Fruit fly (Drosophila melanogaster) whole organism, prepupa: ENCODE data around the gene Grip71.
A peak's percentile ranks its signal among the peaks of the same experiment; 100 is the strongest.

ENCODE experiments used
- CG10669 ChIP-seq: fragments of 200-800 bp; sonication (Bioruptor generic); optimal IDR thresholded peaks from 3 replicates; lab custom pipeline; 2018; ENCODE audit warnings: missing biosample characterization, mild to moderate bottlenecking, missing genetic modification characterization, moderate library complexity
- CG11294 ChIP-seq: fragments of 200-800 bp; sonication (Bioruptor generic); IDR thresholded peaks from 2 replicates; pipeline ENCODE4 v1.3.6; 2022; ENCODE audit warnings: missing biosample characterization, missing genetic modification characterization
- CG11762 ChIP-seq: fragments of 200-800 bp; sonication (Bioruptor generic); optimal IDR thresholded peaks from 3 replicates; lab custom pipeline; 2016; ENCODE audit warnings: missing biosample characterization, missing genetic modification characterization; ENCODE audit not compliant: insufficient read depth
- CG15336 ChIP-seq: fragments of 200-800 bp; sonication (Bioruptor generic); IDR thresholded peaks from 2 replicates; pipeline ENCODE4 v1.3.6; 2022; ENCODE audit warnings: missing biosample characterization, missing genetic modification characterization
- CG1621 ChIP-seq: fragments of 200-800 bp; sonication (Bioruptor generic); optimal IDR thresholded peaks from 3 replicates; lab custom pipeline; 2018; ENCODE audit warnings: missing biosample characterization, mild to moderate bottlenecking, missing genetic modification characterization
- CG16779 ChIP-seq: fragments of 200-800 bp; sonication (Bioruptor generic); optimal IDR thresholded peaks from 3 replicates; lab custom pipeline; 2017; ENCODE audit warnings: missing biosample characterization, mild to moderate bottlenecking, missing genetic modification characterization
- CG31627 ChIP-seq: fragments of 200-800 bp; sonication (Bioruptor generic); optimal IDR thresholded peaks from 3 replicates; lab custom pipeline; 2016; ENCODE audit warnings: missing biosample characterization, missing genetic modification characterization
- CG32006 ChIP-seq: fragments of 200-800 bp; sonication (Bioruptor generic); optimal IDR thresholded peaks from 3 replicates; lab custom pipeline; 2017; ENCODE audit warnings: missing biosample characterization, mild to moderate bottlenecking, missing genetic modification characterization
- CG34406 ChIP-seq: fragments of 200-800 bp; sonication (Bioruptor generic); optimal IDR thresholded peaks from 3 replicates; lab custom pipeline; 2016; ENCODE audit warnings: missing biosample characterization, missing genetic modification characterization
- CG3919 ChIP-seq: fragments of 200-800 bp; sonication (Bioruptor generic); optimal IDR thresholded peaks from 3 replicates; lab custom pipeline; 2016; ENCODE audit warnings: missing biosample characterization, missing genetic modification characterization
- CG4318 ChIP-seq: fragments of 200-800 bp; sonication (Bioruptor generic); optimal IDR thresholded peaks from 3 replicates; lab custom pipeline; 2017; ENCODE audit warnings: missing biosample characterization, mild to moderate bottlenecking, missing genetic modification characterization
- CG6163 ChIP-seq: fragments of 200-800 bp; sonication (Bioruptor generic); IDR thresholded peaks from 3 replicates; pipeline ENCODE4 v1.3.6; 2022; ENCODE audit warnings: missing biosample characterization, missing genetic modification characterization
- CG6276 ChIP-seq: fragments of 200-800 bp; sonication (Bioruptor generic); optimal IDR thresholded peaks from 2 replicates; lab custom pipeline; 2017; ENCODE audit warnings: missing biosample characterization, mild to moderate bottlenecking, missing genetic modification characterization
- CG6792 ChIP-seq: fragments of 200-800 bp; sonication (Bioruptor generic); optimal IDR thresholded peaks from 3 replicates; lab custom pipeline; 2016; ENCODE audit warnings: missing biosample characterization, missing genetic modification characterization
- CG6808 ChIP-seq: fragments of 200-800 bp; sonication (Bioruptor generic); optimal IDR thresholded peaks from 3 replicates; lab custom pipeline; 2017; ENCODE audit warnings: missing biosample characterization, missing genetic modification characterization, mild to moderate bottlenecking, moderate library complexity, missing genetic modification reagents
- CG6854 ChIP-seq: fragments of 200-800 bp; sonication (Bioruptor generic); optimal IDR thresholded peaks from 2 replicates; lab custom pipeline; 2017; ENCODE audit warnings: missing biosample characterization, mild to moderate bottlenecking, missing genetic modification characterization
- CG7368 ChIP-seq: fragments of 200-800 bp; sonication (Bioruptor generic); optimal IDR thresholded peaks from 3 replicates; lab custom pipeline; 2016; ENCODE audit warnings: missing biosample characterization, missing genetic modification characterization
- CG8119 ChIP-seq: fragments of 200-800 bp; sonication (Bioruptor generic); IDR thresholded peaks from 3 replicates; pipeline ENCODE4 v1.3.6; 2022; ENCODE audit warnings: missing biosample characterization, missing genetic modification characterization
- CG8319 ChIP-seq: fragments of 200-800 bp; sonication (Bioruptor generic); optimal IDR thresholded peaks from 3 replicates; lab custom pipeline; 2016; ENCODE audit warnings: missing biosample characterization, missing genetic modification characterization
- CG8632 ChIP-seq: fragments of 200-800 bp; sonication (Bioruptor generic); optimal IDR thresholded peaks from 3 replicates; lab custom pipeline; 2016; ENCODE audit warnings: missing biosample characterization, missing genetic modification characterization
- CG9139 ChIP-seq: fragments of 200-800 bp; sonication (Bioruptor generic); optimal IDR thresholded peaks from 3 replicates; lab custom pipeline; 2017; ENCODE audit warnings: missing biosample characterization, mild to moderate bottlenecking, missing genetic modification characterization
- Eip75B ChIP-seq: fragments of 200-800 bp; sonication (Bioruptor generic); optimal IDR thresholded peaks from 3 replicates; lab custom pipeline; 2016; ENCODE audit warnings: missing biosample characterization, missing genetic modification characterization
- Eip78C ChIP-seq: fragments of 200-800 bp; sonication (Bioruptor generic); peaks from one replicate; lab custom pipeline; 2016; ENCODE audit warnings: missing biosample characterization, missing genetic modification characterization
- Eip93F ChIP-seq: fragments of 200-800 bp; sonication (Bioruptor generic); optimal IDR thresholded peaks from 2 replicates; lab custom pipeline; 2016; ENCODE audit warnings: missing biosample characterization, mild to moderate bottlenecking, missing genetic modification characterization
- Ets21C ChIP-seq: fragments of 200-800 bp; sonication (Bioruptor generic); optimal IDR thresholded peaks from 3 replicates; lab custom pipeline; 2016; ENCODE audit warnings: missing biosample characterization, missing genetic modification characterization
- Ets96B ChIP-seq: fragments of 200-800 bp; optimal IDR thresholded peaks from 2 replicates; lab custom pipeline; 2019; ENCODE audit warnings: missing biosample characterization, mild to moderate bottlenecking, missing genetic modification characterization, moderate library complexity
- Gug ChIP-seq: fragments of 200-800 bp; sonication (Bioruptor generic); IDR thresholded peaks from 2 replicates; pipeline ENCODE4 v1.3.6; 2022; ENCODE audit warnings: missing biosample characterization, missing genetic modification characterization
- Hr39 ChIP-seq: fragments of 200-800 bp; sonication (Bioruptor generic); optimal IDR thresholded peaks from 2 replicates; lab custom pipeline; 2016; ENCODE audit warnings: missing biosample characterization, missing genetic modification characterization
- Hr4 ChIP-seq: fragments of 200-800 bp; sonication (Bioruptor generic); optimal IDR thresholded peaks from 3 replicates; lab custom pipeline; 2016; ENCODE audit warnings: missing biosample characterization, missing genetic modification characterization
- Lpt ChIP-seq: fragments of 200-800 bp; sonication (Bioruptor generic); optimal IDR thresholded peaks from 3 replicates; lab custom pipeline; 2016; ENCODE audit warnings: missing biosample characterization, missing genetic modification characterization
- OdsH ChIP-seq: fragments of 200-800 bp; sonication (Bioruptor generic); optimal IDR thresholded peaks from 3 replicates; lab custom pipeline; 2016; ENCODE audit warnings: missing biosample characterization, missing genetic modification characterization
- Smox ChIP-seq: fragments of 200-800 bp; sonication (Bioruptor generic); optimal IDR thresholded peaks from 3 replicates; lab custom pipeline; 2016; ENCODE audit warnings: missing biosample characterization, missing genetic modification characterization
- Sox102F ChIP-seq: fragments of 200-800 bp; sonication (Bioruptor generic); optimal IDR thresholded peaks from 2 replicates; lab custom pipeline; 2016; ENCODE audit warnings: missing biosample characterization, mild to moderate bottlenecking, missing genetic modification characterization
- Sox14 ChIP-seq: fragments of 200-800 bp; sonication (Bioruptor generic); optimal IDR thresholded peaks from 3 replicates; lab custom pipeline; 2016; ENCODE audit warnings: missing biosample characterization, missing genetic modification characterization
- Sox15 ChIP-seq: fragments of 200-800 bp; sonication (Bioruptor generic); optimal IDR thresholded peaks from 3 replicates; lab custom pipeline; 2016; ENCODE audit warnings: missing biosample characterization, missing genetic modification characterization
- achi ChIP-seq: fragments of 200-800 bp; sonication (Bioruptor generic); optimal IDR thresholded peaks from 3 replicates; lab custom pipeline; 2016; ENCODE audit warnings: missing biosample characterization, missing genetic modification characterization
- acj6 ChIP-seq: fragments of 200-800 bp; sonication (Bioruptor generic); optimal IDR thresholded peaks from 3 replicates; lab custom pipeline; 2016; ENCODE audit warnings: missing biosample characterization, missing genetic modification characterization
- cyc ChIP-seq: fragments of 200-800 bp; sonication (Bioruptor generic); optimal IDR thresholded peaks from 3 replicates; lab custom pipeline; 2016; ENCODE audit warnings: missing biosample characterization, missing genetic modification characterization
- dac ChIP-seq: fragments of 200-800 bp; sonication (Bioruptor generic); optimal IDR thresholded peaks from 2 replicates; lab custom pipeline; 2017; ENCODE audit warnings: missing biosample characterization, mild to moderate bottlenecking, missing genetic modification characterization
- eg ChIP-seq: fragments of 200-800 bp; sonication (Bioruptor generic); IDR thresholded peaks from 3 replicates; pipeline ENCODE4 v1.3.6; 2022; ENCODE audit warnings: missing biosample characterization, missing genetic modification characterization
- esn ChIP-seq: fragments of 200-800 bp; sonication (Bioruptor generic); optimal IDR thresholded peaks from 2 replicates; lab custom pipeline; 2016; ENCODE audit warnings: missing biosample characterization, mild to moderate bottlenecking, missing genetic modification characterization, moderate library complexity
- fd85E ChIP-seq: fragments of 200-800 bp; sonication (Bioruptor generic); optimal IDR thresholded peaks from 3 replicates; lab custom pipeline; 2016; ENCODE audit warnings: missing biosample characterization, missing genetic modification characterization
- fkh ChIP-seq: fragments of 200-800 bp; sonication (Bioruptor generic); optimal IDR thresholded peaks from 3 replicates; lab custom pipeline; 2017; ENCODE audit warnings: missing biosample characterization, mild to moderate bottlenecking, missing genetic modification characterization, moderate library complexity
- lz ChIP-seq: fragments of 200-800 bp; sonication (Bioruptor generic); optimal IDR thresholded peaks from 3 replicates; lab custom pipeline; 2016; ENCODE audit warnings: missing biosample characterization, missing genetic modification characterization
- net ChIP-seq: fragments of 200-800 bp; sonication (Bioruptor generic); optimal IDR thresholded peaks from 3 replicates; lab custom pipeline; 2016; ENCODE audit warnings: missing biosample characterization, missing genetic modification characterization
- pdm3 ChIP-seq: fragments of 200-800 bp; sonication (Bioruptor generic); optimal IDR thresholded peaks from 3 replicates; lab custom pipeline; 2016; ENCODE audit warnings: missing biosample characterization, missing genetic modification characterization
- salr ChIP-seq, 2 experiments: fragments of 200-800 bp; sonication (Bioruptor generic); optimal IDR thresholded peaks; 3 replicates each; lab custom pipeline; 2016 to 2018; ENCODE audit warnings: missing biosample characterization in 2 of 2, missing genetic modification characterization in 2 of 2, mild to moderate bottlenecking in 1 of 2
- spab ChIP-seq: fragments of 200-800 bp; sonication (Bioruptor generic); optimal IDR thresholded peaks from 2 replicates; lab custom pipeline; 2017; ENCODE audit warnings: missing biosample characterization, mild to moderate bottlenecking, missing genetic modification characterization, missing genetic modification reagents
- ss ChIP-seq, 2 experiments: fragments of 200-800 bp; sonication (Bioruptor generic); optimal IDR thresholded peaks; 2 replicates in 1 of 2; 3 replicates in 1 of 2; lab custom pipeline; 2017 to 2018; ENCODE audit warnings: mild to moderate bottlenecking in 2 of 2, missing biosample characterization in 2 of 2, missing genetic modification characterization in 2 of 2, moderate library complexity in 1 of 2
- svp ChIP-seq: fragments of 200-800 bp; sonication (Bioruptor generic); peaks from one replicate; lab custom pipeline; 2016; ENCODE audit warnings: missing biosample characterization, missing genetic modification characterization
- topi ChIP-seq: fragments of 200-800 bp; sonication (Bioruptor generic); optimal IDR thresholded peaks from 3 replicates; lab custom pipeline; 2016; ENCODE audit warnings: missing biosample characterization, missing genetic modification characterization
- vri ChIP-seq: fragments of 200-800 bp; sonication (Bioruptor generic); optimal IDR thresholded peaks from 3 replicates; lab custom pipeline; 2016; ENCODE audit warnings: missing biosample characterization, mild to moderate bottlenecking, missing genetic modification characterization

The Grip71 gene

DNA sequence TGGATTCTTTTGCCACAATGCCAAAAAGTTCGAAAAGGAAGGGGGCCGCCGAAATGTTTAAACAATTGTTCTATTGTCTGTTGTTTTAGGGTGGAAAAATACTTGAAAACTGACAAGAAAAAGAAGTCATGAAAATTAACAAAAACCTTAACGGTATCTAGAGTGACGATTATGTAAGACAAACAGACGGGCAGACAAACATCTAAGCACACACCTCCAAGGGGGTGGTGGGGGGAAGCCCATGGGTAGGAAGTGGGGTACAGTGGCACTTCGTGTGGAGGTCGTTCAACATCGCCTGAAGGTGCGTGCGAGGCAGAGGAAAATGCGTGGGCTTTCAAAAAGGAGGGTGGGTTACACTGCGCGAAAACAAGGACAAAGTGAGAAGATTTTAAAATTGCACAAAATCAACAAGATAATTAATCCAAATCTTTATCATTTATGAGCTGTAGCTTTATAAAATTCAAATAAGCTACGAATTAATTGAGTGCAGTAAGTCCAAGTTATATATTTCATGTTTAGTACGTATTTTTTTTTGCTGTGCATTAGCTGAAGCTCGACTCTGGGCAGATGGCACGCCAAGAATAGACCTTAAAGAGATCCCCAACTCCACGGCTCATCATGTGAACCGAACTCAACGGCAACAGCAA lies 8.8 kb downstream of the Grip71 start:
- TF ChIP-seq CG16779 (tag; lab: Kevin White, UChicago) (no peak), spab (GFP tag; lab: Kevin White, UChicago) (no peak), topi (no peak), Eip78C (GFP tag; lab: Kevin White, UChicago) (peak; percentile 61), esn (GFP tag; lab: Kevin White, UChicago) (no peak), dac (GFP tag; lab: Kevin White, UChicago) (no peak), pdm3 (GFP tag; lab: Kevin White, UChicago) (peak; percentile 1), CG6276 (GFP tag; lab: Kevin White, UChicago) (no peak), Ets21C (GFP tag; lab: Kevin White, UChicago) (no peak), CG3919 (peak; percentile 46), lz (GFP tag; lab: Kevin White, UChicago) (no peak), Sox102F (GFP tag; lab: Kevin White, UChicago) (no peak), net (GFP tag; lab: Kevin White, UChicago) (no peak), CG9139 (GFP tag; lab: Kevin White, UChicago) (no peak), Hr4 (GFP tag; lab: Kevin White, UChicago) (no peak), CG32006 (GFP tag; lab: Kevin White, UChicago) (no peak), CG34406 (GFP tag; lab: Kevin White, UChicago) (no peak), OdsH (GFP tag; lab: Kevin White, UChicago) (peak; percentile 1), CG1621 (tag; lab: Kevin White, UChicago) (peak; percentile 8), fkh (GFP tag; lab: Kevin White, UChicago) (peak; percentile 84), ss (GFP tag; optimal IDR thresholded peaks at IDR 0.05; lab: Kevin White, UChicago) (peak in 1 of 2 experiments; percentile 44), CG4318 (no peak), Hr39 (GFP tag; lab: Kevin White, UChicago) (no peak), CG6808 (GFP tag; lab: Kevin White, UChicago) (no peak), CG10669 (peak; percentile 25), cyc (no peak), CG11762 (GFP tag; lab: Kevin White, UChicago) (no peak), CG6854 (no peak), Sox14 (GFP tag; lab: Kevin White, UChicago) (peak; percentile 1), acj6 (GFP tag; lab: Kevin White, UChicago) (no peak), Gug (GFP tag; lab: Robert Waterston, UW) (no peak), achi (no peak), eg (GFP tag; lab: Robert Waterston, UW) (no peak), fd85E (GFP tag; lab: Kevin White, UChicago) (no peak), svp (no peak), CG8632 (no peak), Eip93F (GFP tag; lab: Kevin White, UChicago) (no peak), Ets96B (tag; lab: Kevin White, UChicago) (peak; percentile 50), vri (no peak), CG7368 (no peak), salr (GFP tag; optimal IDR thresholded peaks at IDR 0.05; lab: Kevin White, UChicago) (no peak), CG8319 (GFP tag; lab: Kevin White, UChicago) (no peak), CG6163 (GFP tag; lab: Robert Waterston, UW) (peak; percentile 60; the same call in 2 of the 3 replicates), Sox15 (no peak), CG11294 (GFP tag; lab: Robert Waterston, UW) (0 out of 2 replicates have a peak, but pooled peaks have one; percentile 22), CG6792 (no peak), Eip75B (GFP tag; lab: Kevin White, UChicago) (peak; percentile 15), CG8119 (GFP tag; lab: Robert Waterston, UW) (peak; percentile 36; the same call in 1 of the 3 replicates), Smox (GFP tag; lab: Kevin White, UChicago) (no peak), Lpt (no peak), CG15336 (GFP tag; lab: Robert Waterston, UW) (peak; percentile 32; the same call in 1 of the 2 replicates), CG31627 (GFP tag; lab: Kevin White, UChicago) (no peak)
